Fruit fly (Drosophila melanogaster) whole organism, pupa: ENCODE results near the gene Ugt303A1.

Experiments used
- CG10348 ChIP-seq: fragments of 200-800 bp; sonication (Bioruptor generic); IDR thresholded peaks from 2 replicates; pipeline ENCODE4 v1.3.6; 2022; ENCODE audit warnings: missing biosample characterization, missing genetic modification characterization
- CG12605 ChIP-seq: fragments of 200-800 bp; sonication (Bioruptor generic); IDR thresholded peaks from 2 replicates; pipeline ENCODE4 v1.3.6; 2022; ENCODE audit warnings: missing biosample characterization, missing genetic modification characterization
- CG17806 ChIP-seq: fragments of 200-800 bp; sonication (Bioruptor generic); optimal IDR thresholded peaks from 2 replicates; lab custom pipeline; 2018; ENCODE audit warnings: missing biosample characterization, mild to moderate bottlenecking, missing genetic modification characterization, moderate library complexity
- CG32121 ChIP-seq: fragments of 200-800 bp; sonication (Bioruptor generic); IDR thresholded peaks from 2 replicates; pipeline ENCODE4 v1.3.6; 2022; ENCODE audit warnings: missing biosample characterization, missing genetic modification characterization
- CG4496 ChIP-seq: fragments of 200-800 bp; sonication (Bioruptor generic); IDR thresholded peaks from 3 replicates; pipeline ENCODE4 v1.3.6; 2022; ENCODE audit warnings: missing biosample characterization, missing genetic modification characterization
- CG9948 ChIP-seq: fragments of 200-800 bp; sonication (Bioruptor generic); optimal IDR thresholded peaks from 2 replicates; lab custom pipeline; 2018; ENCODE audit warnings: missing biosample characterization, mild to moderate bottlenecking, missing genetic modification characterization, moderate library complexity
- EcR ChIP-seq: fragments of 200-800 bp; sonication (Bioruptor generic); optimal IDR thresholded peaks from 3 replicates; lab custom pipeline; 2019; ENCODE audit warnings: missing biosample characterization, missing genetic modification characterization, mild to moderate bottlenecking, moderate library complexity, missing genetic modification reagents
- Ets98B ChIP-seq: fragments of 200-800 bp; sonication (Bioruptor generic); IDR thresholded peaks from 2 replicates; pipeline ENCODE4 v1.3.6; 2022; ENCODE audit warnings: missing biosample characterization, missing genetic modification characterization
- Pif1A ChIP-seq: fragments of 200-800 bp; sonication (Bioruptor generic); optimal IDR thresholded peaks from 3 replicates; lab custom pipeline; 2016; ENCODE audit warnings: missing biosample characterization, missing genetic modification characterization
- fd96Ca ChIP-seq: fragments of 200-800 bp; sonication (Bioruptor generic); IDR thresholded peaks from 3 replicates; pipeline ENCODE4 v1.3.6; 2022; ENCODE audit warnings: missing biosample characterization, missing genetic modification characterization

DNA sequence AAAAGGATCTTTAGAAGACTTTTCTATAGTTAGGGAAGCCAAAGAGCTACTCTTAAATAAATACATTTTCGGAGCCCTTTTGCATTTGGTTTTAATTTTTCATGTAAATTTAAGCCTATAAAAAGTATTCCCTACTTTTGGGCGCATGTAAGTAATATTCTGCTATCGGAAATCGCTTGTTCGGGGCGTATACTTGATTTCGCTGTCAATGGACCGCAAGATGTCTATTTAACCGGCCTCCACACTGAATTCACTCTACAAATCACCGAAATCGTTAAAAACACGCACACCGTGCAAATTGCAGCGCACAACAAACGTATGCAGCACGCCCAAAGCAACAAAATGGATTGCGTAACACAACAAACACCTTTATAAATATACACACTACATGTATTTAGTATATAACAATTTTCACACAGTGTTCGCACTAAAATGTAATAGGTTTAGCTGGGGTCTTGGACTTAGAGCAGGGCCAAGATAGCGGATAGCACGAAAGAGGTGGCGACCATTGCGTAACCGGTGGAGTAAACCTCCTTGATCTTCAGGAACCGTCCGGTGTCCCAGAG is 33.5 kb downstream of the Ugt303A1 start:
- TF ChIP-seq EcR (GFP tag; lab: Kevin White, UChicago) (peak; percentile 42), Pif1A (GFP tag; lab: Kevin White, UChicago) (no peak), CG9948 (tag; lab: Kevin White, UChicago) (no peak), CG10348 (GFP tag; lab: Robert Waterston, UW) (no peak), Ets98B (GFP tag; lab: Robert Waterston, UW) (no peak), CG32121 (GFP tag; lab: Robert Waterston, UW) (no peak), CG17806 (tag; lab: Kevin White, UChicago) (no peak), CG4496 (GFP tag; lab: Robert Waterston, UW) (no peak), CG12605 (GFP tag; lab: Robert Waterston, UW) (no peak), fd96Ca (GFP tag; lab: Robert Waterston, UW) (no peak)
